Worm (Caenorhabditis elegans) whole organism, young adult: ENCODE data around the gene Y26G10.4.

Source experiments
- F22D6.2 ChIP-seq: sonication (generic microtip); optimal IDR thresholded peaks from 2 replicates; lab custom pipeline; 2016; ENCODE audit warnings: mild to moderate bottlenecking, missing genetic modification characterization, missing compliant biosample characterization
- F37B4.10 ChIP-seq: fragments of 200-800 bp; sonication (Bioruptor generic); IDR thresholded peaks from 2 replicates; pipeline ENCODE4 v1.3.6; 2022; ENCODE audit warnings: missing genetic modification characterization, missing compliant biosample characterization
- F52B5.7 ChIP-seq: sonication (generic microtip); optimal IDR thresholded peaks from 2 replicates; lab custom pipeline; 2016; ENCODE audit warnings: mild to moderate bottlenecking, missing genetic modification characterization, missing compliant biosample characterization
- F57A8.1 ChIP-seq: fragments of 200-800 bp; sonication (Bioruptor generic); optimal IDR thresholded peaks from 2 replicates; lab custom pipeline; 2018; ENCODE audit warnings: mild to moderate bottlenecking, missing genetic modification characterization, moderate library complexity, missing compliant biosample characterization
- F57C9.4 ChIP-seq: sonication (generic microtip); optimal IDR thresholded peaks from 2 replicates; lab custom pipeline; 2017; ENCODE audit warnings: mild to moderate bottlenecking, missing genetic modification characterization, missing compliant biosample characterization
- K11D2.4 ChIP-seq: fragments of 200-800 bp; sonication (Bioruptor generic); IDR thresholded peaks from 2 replicates; pipeline ENCODE4 v1.3.6; 2022; ENCODE audit warnings: missing genetic modification reagents, missing genetic modification characterization, missing compliant biosample characterization
- K12H6.12 ChIP-seq: fragments of 200-800 bp; sonication (Bioruptor generic); optimal IDR thresholded peaks from 2 replicates; lab custom pipeline; 2018; ENCODE audit warnings: mild to moderate bottlenecking, missing genetic modification characterization, missing compliant biosample characterization
- T07F8.4 ChIP-seq: sonication (generic microtip); optimal IDR thresholded peaks from 2 replicates; lab custom pipeline; 2016; ENCODE audit warnings: mild to moderate bottlenecking, missing genetic modification characterization, moderate library complexity, missing compliant biosample characterization
- T26A5.8 ChIP-seq: sonication (generic microtip); optimal IDR thresholded peaks from 2 replicates; lab custom pipeline; 2016; ENCODE audit warnings: missing genetic modification characterization, missing compliant biosample characterization
- Y53F4B.3 ChIP-seq: fragments of 200-800 bp; sonication (Bioruptor generic); IDR thresholded peaks from 2 replicates; pipeline ENCODE4 v1.3.6; 2022; ENCODE audit warnings: missing genetic modification reagents, missing genetic modification characterization, missing compliant biosample characterization
- Y56A3A.18 ChIP-seq: fragments of 200-800 bp; sonication (Bioruptor generic); IDR thresholded peaks from 2 replicates; pipeline ENCODE4 v1.3.6; 2022; ENCODE audit warnings: missing genetic modification reagents, missing genetic modification characterization, missing compliant biosample characterization
- Y95B8A.8 ChIP-seq: fragments of 200-800 bp; sonication (Bioruptor generic); IDR thresholded peaks from 2 replicates; pipeline ENCODE4 v1.3.6; 2022; ENCODE audit warnings: missing genetic modification reagents, missing genetic modification characterization, missing compliant biosample characterization
- atf-7 ChIP-seq: sonication (generic microtip); optimal IDR thresholded peaks from 2 replicates; lab custom pipeline; 2017; ENCODE audit warnings: mild to moderate bottlenecking, missing genetic modification characterization, missing compliant biosample characterization
- attf-3 ChIP-seq: fragments of 200-800 bp; sonication (Bioruptor generic); conservative IDR thresholded peaks from 2 replicates; pipeline ENCODE4 v1.3.6; 2022; ENCODE audit warnings: missing genetic modification reagents, missing genetic modification characterization, missing compliant biosample characterization
- attf-6 ChIP-seq: fragments of 200-800 bp; sonication (Bioruptor generic); IDR thresholded peaks from 2 replicates; pipeline ENCODE4 v1.3.6; 2022; ENCODE audit warnings: missing genetic modification reagents, missing genetic modification characterization, missing compliant biosample characterization
- ccch-3 ChIP-seq: fragments of 200-800 bp; sonication (Bioruptor generic); optimal IDR thresholded peaks from 2 replicates; lab custom pipeline; 2018; ENCODE audit warnings: mild to moderate bottlenecking, missing genetic modification characterization, missing compliant biosample characterization
- cebp-2 ChIP-seq: fragments of 200-800 bp; sonication (Bioruptor generic); IDR thresholded peaks from 2 replicates; pipeline ENCODE4 v1.3.6; 2022; ENCODE audit warnings: missing genetic modification characterization, missing compliant biosample characterization
- ceh-27 ChIP-seq: fragments of 200-800 bp; sonication (Bioruptor generic); optimal IDR thresholded peaks from 2 replicates; lab custom pipeline; 2018; ENCODE audit warnings: mild to moderate bottlenecking, missing genetic modification characterization, moderate library complexity, missing compliant biosample characterization
- ceh-40 ChIP-seq: fragments of 200-800 bp; sonication (Bioruptor generic); IDR thresholded peaks from 2 replicates; pipeline ENCODE4 v1.3.6; 2022; ENCODE audit warnings: missing genetic modification characterization, missing compliant biosample characterization
- ceh-79 ChIP-seq: sonication (generic microtip); optimal IDR thresholded peaks from 2 replicates; lab custom pipeline; 2017; ENCODE audit warnings: mild to moderate bottlenecking, missing genetic modification characterization, missing compliant biosample characterization
- ceh-91 ChIP-seq: fragments of 200-800 bp; sonication (Bioruptor generic); IDR thresholded peaks from 2 replicates; pipeline ENCODE4 v1.3.6; 2022; ENCODE audit warnings: missing genetic modification reagents, missing genetic modification characterization, missing compliant biosample characterization
- chd-7 ChIP-seq: sonication (generic microtip); optimal IDR thresholded peaks from 2 replicates; lab custom pipeline; 2016; ENCODE audit warnings: mild to moderate bottlenecking, missing genetic modification characterization, moderate library complexity, missing compliant biosample characterization
- die-1 ChIP-seq: sonication (generic microtip); optimal IDR thresholded peaks from 2 replicates; lab custom pipeline; 2016; ENCODE audit warnings: missing genotype, mild to moderate bottlenecking, missing genetic modification characterization, missing compliant biosample characterization
- dpff-1 ChIP-seq: sonication (generic microtip); optimal IDR thresholded peaks from 2 replicates; lab custom pipeline; 2017; ENCODE audit warnings: mild to moderate bottlenecking, missing genetic modification characterization, missing compliant biosample characterization
- egl-18 ChIP-seq: fragments of 200-800 bp; sonication (Bioruptor generic); IDR thresholded peaks from 2 replicates; pipeline ENCODE4 v1.3.6; 2022; ENCODE audit warnings: missing genetic modification reagents, missing genetic modification characterization, missing compliant biosample characterization
- ekl-4 ChIP-seq: fragments of 200-800 bp; sonication (Bioruptor generic); IDR thresholded peaks from 2 replicates; pipeline ENCODE4 v1.3.6; 2022; ENCODE audit warnings: missing genetic modification reagents, missing genetic modification characterization, missing compliant biosample characterization
- ets-4 ChIP-seq: fragments of 200-800 bp; sonication (Bioruptor generic); optimal IDR thresholded peaks from 2 replicates; lab custom pipeline; 2018; ENCODE audit warnings: mild to moderate bottlenecking, missing genetic modification characterization, missing compliant biosample characterization
- fkh-3 ChIP-seq: sonication (generic microtip); optimal IDR thresholded peaks from 2 replicates; lab custom pipeline; 2016; ENCODE audit warnings: mild to moderate bottlenecking, missing genetic modification characterization, missing compliant biosample characterization
- him-1 ChIP-seq: sonication (generic microtip); optimal IDR thresholded peaks from 2 replicates; lab custom pipeline; 2016; ENCODE audit warnings: missing genotype, missing genetic modification reagents, missing genetic modification characterization, missing compliant biosample characterization
- hlh-26 ChIP-seq: fragments of 200-800 bp; sonication (Bioruptor generic); conservative IDR thresholded peaks from 2 replicates; pipeline ENCODE4 v1.3.6; 2022; ENCODE audit warnings: missing genetic modification reagents, missing genetic modification characterization, missing compliant biosample characterization
- hrde-1 ChIP-seq: sonication (generic microtip); optimal IDR thresholded peaks from 2 replicates; lab custom pipeline; 2016; ENCODE audit warnings: missing genetic modification characterization, mild to moderate bottlenecking, missing compliant biosample characterization, moderate library complexity, missing genotype, missing genetic modification reagents, borderline replicate concordance
- let-526 ChIP-seq: fragments of 200-800 bp; sonication (Bioruptor generic); IDR thresholded peaks from 2 replicates; pipeline ENCODE4 v1.3.6; 2022; ENCODE audit warnings: missing genetic modification reagents, missing genetic modification characterization, missing compliant biosample characterization
- lin-40 ChIP-seq: sonication (generic microtip); optimal IDR thresholded peaks from 2 replicates; lab custom pipeline; 2016; ENCODE audit warnings: missing genetic modification characterization, mild to moderate bottlenecking, missing compliant biosample characterization, missing genotype, missing genetic modification reagents
- lin-54 ChIP-seq: fragments of 200-800 bp; sonication (Bioruptor generic); optimal IDR thresholded peaks from 2 replicates; lab custom pipeline; 2018; ENCODE audit warnings: mild to moderate bottlenecking, missing genetic modification characterization, missing compliant biosample characterization
- lsy-27 ChIP-seq: sonication (generic microtip); optimal IDR thresholded peaks from 2 replicates; lab custom pipeline; 2017; ENCODE audit warnings: missing genetic modification characterization, mild to moderate bottlenecking, missing compliant biosample characterization, antibody characterized with exemption, missing genotype, borderline replicate concordance; ENCODE audit not compliant: insufficient read depth
- madf-6 ChIP-seq: fragments of 200-800 bp; sonication (Bioruptor generic); IDR thresholded peaks from 2 replicates; pipeline ENCODE4 v1.3.6; 2022; ENCODE audit warnings: missing genetic modification reagents, missing genetic modification characterization, missing compliant biosample characterization
- mes-4 ChIP-seq: sonication (generic microtip); optimal IDR thresholded peaks from 2 replicates; lab custom pipeline; 2016; ENCODE audit warnings: missing genotype, missing genetic modification characterization, missing compliant biosample characterization
- mxl-1 ChIP-seq: sonication (generic microtip); optimal IDR thresholded peaks from 2 replicates; lab custom pipeline; 2016; ENCODE audit warnings: missing genetic modification characterization, missing compliant biosample characterization
- nfyb-1 ChIP-seq: fragments of 200-800 bp; sonication (Bioruptor generic); IDR thresholded peaks from 2 replicates; pipeline ENCODE4 v1.3.6; 2022; ENCODE audit warnings: missing genetic modification reagents, missing genetic modification characterization, missing compliant biosample characterization
- nhr-120 ChIP-seq: fragments of 200-800 bp; sonication (Bioruptor generic); IDR thresholded peaks from 2 replicates; pipeline ENCODE4 v1.3.6; 2022; ENCODE audit warnings: missing genetic modification characterization, missing compliant biosample characterization
- nhr-27 ChIP-seq: fragments of 200-800 bp; sonication (Bioruptor generic); optimal IDR thresholded peaks from 2 replicates; lab custom pipeline; 2018; ENCODE audit warnings: mild to moderate bottlenecking, missing genetic modification characterization, moderate library complexity, missing compliant biosample characterization
- nhr-80 ChIP-seq: sonication (generic microtip); optimal IDR thresholded peaks from 2 replicates; lab custom pipeline; 2016; ENCODE audit warnings: missing genetic modification characterization, missing compliant biosample characterization
- pha-4 ChIP-seq: fragments of 150-350 bp; sonication (generic microtip); optimal IDR thresholded peaks from 2 replicates; lab custom pipeline; 2014; ENCODE audit warnings: missing biosample characterization, missing genetic modification reagents, missing genetic modification characterization
- rcor-1 ChIP-seq: fragments of 200-800 bp; sonication (Bioruptor generic); IDR thresholded peaks from 2 replicates; pipeline ENCODE4 v1.3.6; 2022; ENCODE audit warnings: missing genetic modification reagents, missing genetic modification characterization, missing compliant biosample characterization
- somi-1 ChIP-seq: fragments of 200-800 bp; sonication (Bioruptor generic); optimal IDR thresholded peaks from 2 replicates; lab custom pipeline; 2018; ENCODE audit warnings: mild to moderate bottlenecking, missing genetic modification characterization, missing compliant biosample characterization
- sptf-2 ChIP-seq: fragments of 200-800 bp; sonication (Bioruptor generic); optimal IDR thresholded peaks from 2 replicates; lab custom pipeline; 2018; ENCODE audit warnings: mild to moderate bottlenecking, missing genetic modification characterization, missing compliant biosample characterization
- tbx-9 ChIP-seq: sonication (generic microtip); optimal IDR thresholded peaks from 2 replicates; lab custom pipeline; 2016; ENCODE audit warnings: borderline replicate concordance, missing genetic modification characterization, inconsistent platforms, missing compliant biosample characterization
- zim-3 ChIP-seq: sonication (generic microtip); optimal IDR thresholded peaks from 2 replicates; lab custom pipeline; 2017; ENCODE audit warnings: mild to moderate bottlenecking, missing genetic modification characterization, moderate library complexity, missing compliant biosample characterization
- ztf-18 ChIP-seq: sonication (generic microtip); optimal IDR thresholded peaks from 2 replicates; lab custom pipeline; 2016; ENCODE audit warnings: missing genotype, mild to moderate bottlenecking, missing genetic modification characterization, missing compliant biosample characterization
- ztf-28 ChIP-seq: fragments of 200-800 bp; sonication (Bioruptor generic); IDR thresholded peaks from 2 replicates; pipeline ENCODE4 v1.3.6; 2022; ENCODE audit warnings: missing genetic modification reagents, missing genetic modification characterization, missing compliant biosample characterization
- ztf-6 ChIP-seq: fragments of 200-800 bp; sonication (Bioruptor generic); IDR thresholded peaks from 2 replicates; pipeline ENCODE4 v1.3.6; 2022; ENCODE audit warnings: missing genetic modification reagents, missing genetic modification characterization, missing compliant biosample characterization

Gene Y26G10.4

ce11 chrV:17659228-17659627, 39.8 kb downstream of the Y26G10.4 start, which contains the start of gene fbxa-108 (continued):
- TF ChIP-seq K11D2.4 (no peak), F57C9.4 (tag; lab: Kevin White, UChicago) (no peak), dpff-1 (no peak), hrde-1 (tag; lab: Kevin White, UChicago) (no peak), F37B4.10 (GFP tag; lab: Robert Waterston, UW) (no peak), nhr-27 (tag; lab: Kevin White, UChicago) (no peak), cebp-2 (GFP tag; lab: Robert Waterston, UW) (no peak), F52B5.7 (tag; lab: Kevin White, UChicago) (no peak), ztf-6 (GFP tag; lab: Robert Waterston, UW) (no peak), sptf-2 (no peak), let-526 (GFP tag; lab: Robert Waterston, UW) (no peak), atf-7 (peak; percentile 78), ccch-3 (GFP tag; lab: Kevin White, UChicago) (no peak), F57A8.1 (GFP tag; lab: Kevin White, UChicago) (no peak), madf-6 (GFP tag; lab: Robert Waterston, UW) (no peak), pha-4 (peak; percentile 82), ceh-79 (tag; lab: Kevin White, UChicago) (no peak), ztf-28 (no peak), lin-54 (no peak), attf-3 (GFP tag; lab: Robert Waterston, UW) (no peak), chd-7 (tag; lab: Kevin White, UChicago) (no peak), lsy-27 (tag; lab: Kevin White, UChicago) (no peak), T26A5.8 (no peak), rcor-1 (GFP tag; lab: Robert Waterston, UW) (no peak), attf-6 (GFP tag; lab: Robert Waterston, UW) (no peak), nhr-120 (no peak), Y53F4B.3 (no peak), Y95B8A.8 (GFP tag; lab: Robert Waterston, UW) (no peak), ceh-40 (GFP tag; lab: Robert Waterston, UW) (no peak), zim-3 (no peak), lin-40 (tag; lab: Kevin White, UChicago) (no peak), ceh-91 (GFP tag; lab: Robert Waterston, UW) (no peak), K12H6.12 (tag; lab: Kevin White, UChicago) (no peak), die-1 (no peak), T07F8.4 (no peak), tbx-9 (tag; lab: Kevin White, UChicago) (no peak), him-1 (tag; lab: Kevin White, UChicago) (no peak), ceh-27 (GFP tag; lab: Kevin White, UChicago) (no peak), mxl-1 (tag; lab: Kevin White, UChicago) (no peak), ekl-4 (GFP tag; lab: Robert Waterston, UW) (no peak), mes-4 (no peak), ets-4 (GFP tag; lab: Kevin White, UChicago) (peak; percentile 67), ztf-18 (tag; lab: Kevin White, UChicago) (no peak), egl-18 (GFP tag; lab: Robert Waterston, UW) (no peak), Y56A3A.18 (GFP tag; lab: Robert Waterston, UW) (no peak), nfyb-1 (peak; percentile 60; the same call in 1 of the 2 replicates), hlh-26 (GFP tag; lab: Robert Waterston, UW) (no peak), fkh-3 (no peak), somi-1 (GFP tag; lab: Kevin White, UChicago) (no peak), F22D6.2 (tag; lab: Kevin White, UChicago) (peak; percentile 9), nhr-80 (tag; lab: Kevin White, UChicago) (peak; percentile 99)
